Worm (Caenorhabditis elegans) whole organism, L4/young adult: ENCODE data around the gene egrh-3.

Experiments
- W03F9.2 ChIP-seq: fragments of 150-350 bp; optimal IDR thresholded peaks from 2 replicates; lab custom pipeline; 2014; ENCODE audit warnings: missing biosample characterization, missing genetic modification characterization
- him-1 ChIP-seq: sonication (generic microtip); optimal IDR thresholded peaks from 2 replicates; lab custom pipeline; 2016; ENCODE audit warnings: missing genotype, missing genetic modification reagents, missing genetic modification characterization, missing compliant biosample characterization

DNA sequence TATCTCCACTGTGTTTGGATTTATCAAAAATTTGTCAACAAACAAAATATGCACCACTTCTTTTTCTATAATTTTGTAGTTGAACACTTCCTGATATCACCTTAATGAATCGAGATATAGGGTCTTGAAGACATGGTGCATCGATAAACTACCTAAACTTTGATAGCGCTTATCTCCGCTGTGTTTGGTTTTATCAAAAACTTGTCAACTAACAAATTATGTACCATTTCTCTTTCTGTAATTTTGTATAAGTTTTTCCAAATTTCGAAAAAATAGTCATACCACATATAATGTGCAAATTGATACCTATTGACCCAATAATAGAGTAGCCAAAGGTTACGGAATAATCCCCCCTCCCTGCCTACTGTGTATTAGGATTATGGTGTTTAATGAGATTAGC lies 58.4 kb downstream of the egrh-3 start:
- no peak for TF ChIP-seq him-1 (tag; lab: Kevin White, UChicago)
- no peak for TF ChIP-seq W03F9.2 (tag; lab: Kevin White, UChicago)
